Fruit fly (Drosophila melanogaster): ENCODE data around the gene mura.
A peak's percentile ranks its signal among the peaks of the same experiment; 100 is the strongest.

mura gene

dm6 chr3R:9527907-9528842, 23.4 kb downstream of the mura start (continued):
- TF ChIP-seq Jarid2 (GFP tag; optimal IDR thresholded peaks at IDR 0.05) (no peak), CG13296 (GFP tag; optimal IDR thresholded peaks at IDR 0.05) (peak; percentile 88), CG6683 (GFP tag; optimal IDR thresholded peaks at IDR 0.05) (peak; percentile 86), CG9876 (GFP tag; optimal IDR thresholded peaks at IDR 0.05) (peak; percentile 68), CG33213 (GFP tag; optimal IDR thresholded peaks at IDR 0.05) (peak; percentile 89), fru (optimal IDR thresholded peaks at IDR 0.05) (no peak), CG15514 (GFP tag; optimal IDR thresholded peaks at IDR 0.05) (peak; percentile 92), PHDP (tag; optimal IDR thresholded peaks at IDR 0.05) (peak; percentile 87), CG18619 (GFP tag; optimal IDR thresholded peaks at IDR 0.05) (peak; percentile 67), Dfd (GFP tag; optimal IDR thresholded peaks at IDR 0.05) (no peak), NfI (GFP tag; optimal IDR thresholded peaks at IDR 0.05) (peak; percentile 88), pnt (GFP tag; optimal IDR thresholded peaks at IDR 0.05) (peak; percentile 78), CG2875 (GFP tag; optimal IDR thresholded peaks at IDR 0.05) (peak; percentile 49), pzg (GFP tag; optimal IDR thresholded peaks at IDR 0.05) (peak; percentile 23), CG5953 (GFP tag; IDR thresholded peaks at IDR 0.05) (peak; percentile 77), Gsc (GFP tag; IDR thresholded peaks at IDR 0.05) (no peak), ken (GFP tag; IDR thresholded peaks at IDR 0.05) (peak; percentile 79; the same call in 2 of the 3 replicates), cad (GFP tag; optimal IDR thresholded peaks at IDR 0.05) (no peak), CG12744 (GFP tag; optimal IDR thresholded peaks at IDR 0.05) (peak; percentile 75), Dbx (GFP tag; IDR thresholded peaks at IDR 0.05) (peak; percentile 97), lilli (GFP tag; optimal IDR thresholded peaks at IDR 0.05) (peak; percentile 90), btn (GFP tag; optimal IDR thresholded peaks at IDR 0.05) (peak; percentile 73), CG15601 (tag; optimal IDR thresholded peaks at IDR 0.05) (no peak), Fer3 (tag; optimal IDR thresholded peaks at IDR 0.05) (peak; percentile 95), CG1602 (GFP tag; optimal IDR thresholded peaks at IDR 0.05) (peak; percentile 63), CG11456 (GFP tag; IDR thresholded peaks at IDR 0.05) (peak; percentile 93), inv (GFP tag; IDR thresholded peaks at IDR 0.05; ENCODE audit: partially characterized antibody) (peak; percentile 35; the same call in 1 of the 2 replicates), tio (GFP tag; optimal IDR thresholded peaks at IDR 0.05) (peak; percentile 75), tna (GFP tag; IDR thresholded peaks at IDR 0.05; ENCODE audit: partially characterized antibody) (peak; percentile 30; the same call in 1 of the 2 replicates), zf30C (GFP tag; optimal IDR thresholded peaks at IDR 0.05) (no peak), CG3838 (GFP tag; optimal IDR thresholded peaks at IDR 0.05) (peak; percentile 19), org-1 (GFP tag; optimal IDR thresholded peaks at IDR 0.05) (peak; percentile 87), YL-1 (GFP tag; optimal IDR thresholded peaks at IDR 0.05) (no peak), unpg (GFP tag; optimal IDR thresholded peaks at IDR 0.05) (peak; percentile 92), tll (GFP tag; optimal IDR thresholded peaks at IDR 0.05) (no peak), CG14965 (GFP tag; optimal IDR thresholded peaks at IDR 0.05; ENCODE audit: borderline replicate concordance) (peak; percentile 26), CG2116 (GFP tag; optimal IDR thresholded peaks at IDR 0.05) (peak; percentile 25), CG12071 (GFP tag; optimal IDR thresholded peaks at IDR 0.05) (peak; percentile 95), pum (GFP tag; optimal IDR thresholded peaks at IDR 0.05) (peak; percentile 82), CG4360 (GFP tag; IDR thresholded peaks at IDR 0.05) (peak; percentile 12; the same call in 1 of the 2 replicates), Asciz (GFP tag; optimal IDR thresholded peaks at IDR 0.05) (peak; percentile 83), CG15269 (tag; optimal IDR thresholded peaks at IDR 0.05) (peak; percentile 87), her (GFP tag; optimal IDR thresholded peaks at IDR 0.05) (peak; percentile 94), CG10209 (GFP tag; optimal IDR thresholded peaks at IDR 0.05) (peak; percentile 73), CG16863 (GFP tag; optimal IDR thresholded peaks at IDR 0.05) (peak; percentile 72), chm (GFP tag; IDR thresholded peaks at IDR 0.05) (peak; percentile 90), CG18599 (GFP tag; optimal IDR thresholded peaks at IDR 0.05) (peak; percentile 97)
